Fruit fly (Drosophila melanogaster) whole organism, prepupa: ENCODE data around the gene tup.

Experiments
- Blimp-1 ChIP-seq: fragments of 200-800 bp; sonication (Bioruptor generic); optimal IDR thresholded peaks from 3 replicates; lab custom pipeline; 2017; ENCODE audit warnings: missing biosample characterization, missing genetic modification characterization, mild to moderate bottlenecking, moderate library complexity, missing genetic modification reagents
- CG11762 ChIP-seq: fragments of 200-800 bp; sonication (Bioruptor generic); optimal IDR thresholded peaks from 3 replicates; lab custom pipeline; 2016; ENCODE audit warnings: missing biosample characterization, missing genetic modification characterization; ENCODE audit not compliant: insufficient read depth
- CG11902 ChIP-seq: fragments of 200-800 bp; sonication (Bioruptor generic); optimal IDR thresholded peaks from 3 replicates; lab custom pipeline; 2016; ENCODE audit warnings: missing biosample characterization, missing genetic modification characterization
- CG15336 ChIP-seq: fragments of 200-800 bp; sonication (Bioruptor generic); IDR thresholded peaks from 2 replicates; pipeline ENCODE4 v1.3.6; 2022; ENCODE audit warnings: missing biosample characterization, missing genetic modification characterization
- CG1621 ChIP-seq: fragments of 200-800 bp; sonication (Bioruptor generic); optimal IDR thresholded peaks from 3 replicates; lab custom pipeline; 2018; ENCODE audit warnings: missing biosample characterization, mild to moderate bottlenecking, missing genetic modification characterization
- CG32006 ChIP-seq: fragments of 200-800 bp; sonication (Bioruptor generic); optimal IDR thresholded peaks from 3 replicates; lab custom pipeline; 2017; ENCODE audit warnings: missing biosample characterization, mild to moderate bottlenecking, missing genetic modification characterization
- CG34406 ChIP-seq: fragments of 200-800 bp; sonication (Bioruptor generic); optimal IDR thresholded peaks from 3 replicates; lab custom pipeline; 2016; ENCODE audit warnings: missing biosample characterization, missing genetic modification characterization
- CG3919 ChIP-seq: fragments of 200-800 bp; sonication (Bioruptor generic); optimal IDR thresholded peaks from 3 replicates; lab custom pipeline; 2016; ENCODE audit warnings: missing biosample characterization, missing genetic modification characterization
- CG4318 ChIP-seq: fragments of 200-800 bp; sonication (Bioruptor generic); optimal IDR thresholded peaks from 3 replicates; lab custom pipeline; 2017; ENCODE audit warnings: missing biosample characterization, mild to moderate bottlenecking, missing genetic modification characterization
- CG6276 ChIP-seq: fragments of 200-800 bp; sonication (Bioruptor generic); optimal IDR thresholded peaks from 2 replicates; lab custom pipeline; 2017; ENCODE audit warnings: missing biosample characterization, mild to moderate bottlenecking, missing genetic modification characterization
- CG6792 ChIP-seq: fragments of 200-800 bp; sonication (Bioruptor generic); optimal IDR thresholded peaks from 3 replicates; lab custom pipeline; 2016; ENCODE audit warnings: missing biosample characterization, missing genetic modification characterization
- CG6808 ChIP-seq: fragments of 200-800 bp; sonication (Bioruptor generic); optimal IDR thresholded peaks from 3 replicates; lab custom pipeline; 2017; ENCODE audit warnings: missing biosample characterization, missing genetic modification characterization, mild to moderate bottlenecking, moderate library complexity, missing genetic modification reagents
- CG6854 ChIP-seq: fragments of 200-800 bp; sonication (Bioruptor generic); optimal IDR thresholded peaks from 2 replicates; lab custom pipeline; 2017; ENCODE audit warnings: missing biosample characterization, mild to moderate bottlenecking, missing genetic modification characterization
- CG7368 ChIP-seq: fragments of 200-800 bp; sonication (Bioruptor generic); optimal IDR thresholded peaks from 3 replicates; lab custom pipeline; 2016; ENCODE audit warnings: missing biosample characterization, missing genetic modification characterization
- CG8119 ChIP-seq: fragments of 200-800 bp; sonication (Bioruptor generic); IDR thresholded peaks from 3 replicates; pipeline ENCODE4 v1.3.6; 2022; ENCODE audit warnings: missing biosample characterization, missing genetic modification characterization
- CG8632 ChIP-seq: fragments of 200-800 bp; sonication (Bioruptor generic); optimal IDR thresholded peaks from 3 replicates; lab custom pipeline; 2016; ENCODE audit warnings: missing biosample characterization, missing genetic modification characterization
- CG9139 ChIP-seq: fragments of 200-800 bp; sonication (Bioruptor generic); optimal IDR thresholded peaks from 3 replicates; lab custom pipeline; 2017; ENCODE audit warnings: missing biosample characterization, mild to moderate bottlenecking, missing genetic modification characterization
- Eip75B ChIP-seq: fragments of 200-800 bp; sonication (Bioruptor generic); optimal IDR thresholded peaks from 3 replicates; lab custom pipeline; 2016; ENCODE audit warnings: missing biosample characterization, missing genetic modification characterization
- Eip78C ChIP-seq: fragments of 200-800 bp; sonication (Bioruptor generic); peaks from one replicate; lab custom pipeline; 2016; ENCODE audit warnings: missing biosample characterization, missing genetic modification characterization
- Hr38 ChIP-seq: sonication (Bioruptor generic); optimal IDR thresholded peaks from 2 replicates; lab custom pipeline; 2016; ENCODE audit warnings: missing biosample characterization, missing genetic modification characterization
- Hr39 ChIP-seq: fragments of 200-800 bp; sonication (Bioruptor generic); optimal IDR thresholded peaks from 2 replicates; lab custom pipeline; 2016; ENCODE audit warnings: missing biosample characterization, missing genetic modification characterization
- Hr4 ChIP-seq: fragments of 200-800 bp; sonication (Bioruptor generic); optimal IDR thresholded peaks from 3 replicates; lab custom pipeline; 2016; ENCODE audit warnings: missing biosample characterization, missing genetic modification characterization
- Lpt ChIP-seq: fragments of 200-800 bp; sonication (Bioruptor generic); optimal IDR thresholded peaks from 3 replicates; lab custom pipeline; 2016; ENCODE audit warnings: missing biosample characterization, missing genetic modification characterization
- Met ChIP-seq: fragments of 200-800 bp; sonication (Bioruptor generic); optimal IDR thresholded peaks from 3 replicates; lab custom pipeline; 2016; ENCODE audit warnings: missing biosample characterization, missing genetic modification characterization
- Smox ChIP-seq: fragments of 200-800 bp; sonication (Bioruptor generic); optimal IDR thresholded peaks from 3 replicates; lab custom pipeline; 2016; ENCODE audit warnings: missing biosample characterization, missing genetic modification characterization
- Sox102F ChIP-seq: fragments of 200-800 bp; sonication (Bioruptor generic); optimal IDR thresholded peaks from 2 replicates; lab custom pipeline; 2016; ENCODE audit warnings: missing biosample characterization, mild to moderate bottlenecking, missing genetic modification characterization
- Sox14 ChIP-seq: fragments of 200-800 bp; sonication (Bioruptor generic); optimal IDR thresholded peaks from 3 replicates; lab custom pipeline; 2016; ENCODE audit warnings: missing biosample characterization, missing genetic modification characterization
- achi ChIP-seq: fragments of 200-800 bp; sonication (Bioruptor generic); optimal IDR thresholded peaks from 3 replicates; lab custom pipeline; 2016; ENCODE audit warnings: missing biosample characterization, missing genetic modification characterization
- dac ChIP-seq: fragments of 200-800 bp; sonication (Bioruptor generic); optimal IDR thresholded peaks from 2 replicates; lab custom pipeline; 2017; ENCODE audit warnings: missing biosample characterization, mild to moderate bottlenecking, missing genetic modification characterization
- dsx ChIP-seq: fragments of 200-800 bp; optimal IDR thresholded peaks from 3 replicates; lab custom pipeline; 2019; ENCODE audit warnings: missing biosample characterization, mild to moderate bottlenecking, missing genetic modification characterization, moderate library complexity; ENCODE audit not compliant: poor library complexity, severe bottlenecking
- eg ChIP-seq: fragments of 200-800 bp; sonication (Bioruptor generic); IDR thresholded peaks from 3 replicates; pipeline ENCODE4 v1.3.6; 2022; ENCODE audit warnings: missing biosample characterization, missing genetic modification characterization
- fkh ChIP-seq: fragments of 200-800 bp; sonication (Bioruptor generic); optimal IDR thresholded peaks from 3 replicates; lab custom pipeline; 2017; ENCODE audit warnings: missing biosample characterization, mild to moderate bottlenecking, missing genetic modification characterization, moderate library complexity
- net ChIP-seq: fragments of 200-800 bp; sonication (Bioruptor generic); optimal IDR thresholded peaks from 3 replicates; lab custom pipeline; 2016; ENCODE audit warnings: missing biosample characterization, missing genetic modification characterization
- svp ChIP-seq: fragments of 200-800 bp; sonication (Bioruptor generic); peaks from one replicate; lab custom pipeline; 2016; ENCODE audit warnings: missing biosample characterization, missing genetic modification characterization
- vri ChIP-seq: fragments of 200-800 bp; sonication (Bioruptor generic); optimal IDR thresholded peaks from 3 replicates; lab custom pipeline; 2016; ENCODE audit warnings: missing biosample characterization, mild to moderate bottlenecking, missing genetic modification characterization

tup gene

DNA sequence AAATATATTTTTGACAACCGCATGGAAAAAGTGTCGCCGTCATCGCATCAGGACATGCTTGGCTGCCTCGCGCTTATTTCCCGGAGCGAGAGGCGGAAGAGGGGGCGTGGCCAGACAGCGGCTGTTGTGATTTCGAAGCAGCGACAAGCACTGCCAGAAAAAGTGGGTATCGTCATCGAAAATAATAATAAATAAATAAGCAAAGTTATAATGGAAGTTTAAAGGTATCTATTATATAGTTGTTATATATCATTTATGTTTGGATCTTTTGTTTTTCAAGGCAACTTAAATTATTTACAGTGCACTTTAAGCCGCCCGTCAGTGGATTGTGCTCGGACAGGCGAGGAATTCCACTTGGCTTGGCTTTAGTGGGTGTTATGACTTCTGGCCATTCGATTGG is 8.2 kb upstream of the tup start (continued):
- TF ChIP-seq Blimp-1 (GFP tag; lab: Kevin White, UChicago) (no peak), CG6808 (no peak), Hr4 (GFP tag; lab: Kevin White, UChicago) (no peak), CG3919 (GFP tag; lab: Kevin White, UChicago) (peak; percentile 30), CG11902 (GFP tag; lab: Kevin White, UChicago) (no peak), achi (no peak), CG15336 (GFP tag; lab: Robert Waterston, UW) (no peak), CG34406 (peak; percentile 16), CG8632 (GFP tag; lab: Kevin White, UChicago) (no peak), CG11762 (GFP tag; lab: Kevin White, UChicago) (no peak), Lpt (GFP tag; lab: Kevin White, UChicago) (no peak), Eip78C (peak; percentile 67), dsx (GFP tag; lab: Kevin White, UChicago) (no peak), CG6854 (GFP tag; lab: Kevin White, UChicago) (no peak), CG4318 (no peak), Smox (GFP tag; lab: Kevin White, UChicago) (peak; percentile 22), CG32006 (GFP tag; lab: Kevin White, UChicago) (no peak), Eip75B (no peak), Hr39 (GFP tag; lab: Kevin White, UChicago) (peak; percentile 0), CG6792 (GFP tag; lab: Kevin White, UChicago) (peak; percentile 26), eg (GFP tag; lab: Robert Waterston, UW) (no peak), CG6276 (no peak), net (GFP tag; lab: Kevin White, UChicago) (no peak), svp (GFP tag; lab: Kevin White, UChicago) (peak; percentile 57), CG8119 (GFP tag; lab: Robert Waterston, UW) (no peak)

DNA sequence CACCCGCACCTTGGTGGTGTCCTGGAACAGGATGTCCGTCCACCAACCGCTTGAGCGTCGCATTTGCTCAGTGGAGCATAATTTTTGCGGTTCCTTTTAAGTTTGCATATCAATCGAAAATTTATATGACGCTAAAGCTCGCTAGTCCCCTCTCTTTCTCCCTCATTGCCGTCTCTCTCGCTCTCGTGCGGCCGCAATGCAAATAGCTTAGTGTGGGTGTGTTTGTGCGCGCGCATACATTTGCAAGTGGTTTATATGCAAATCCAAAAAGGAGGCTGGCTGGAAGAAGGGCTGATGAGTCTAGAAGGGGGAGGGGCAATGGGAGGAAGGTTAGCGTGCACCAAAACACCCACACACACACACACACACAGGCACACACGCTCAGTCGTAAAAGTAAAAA is 5.8 kb upstream of the tup start:
- TF ChIP-seq CG6808: no peak
- TF ChIP-seq CG8119 (GFP tag; lab: Robert Waterston, UW): no peak
- TF ChIP-seq Sox14 (GFP tag; lab: Kevin White, UChicago): no peak
- no peak for TF ChIP-seq Hr38 (GFP tag; lab: Kevin White, UChicago)

DNA sequence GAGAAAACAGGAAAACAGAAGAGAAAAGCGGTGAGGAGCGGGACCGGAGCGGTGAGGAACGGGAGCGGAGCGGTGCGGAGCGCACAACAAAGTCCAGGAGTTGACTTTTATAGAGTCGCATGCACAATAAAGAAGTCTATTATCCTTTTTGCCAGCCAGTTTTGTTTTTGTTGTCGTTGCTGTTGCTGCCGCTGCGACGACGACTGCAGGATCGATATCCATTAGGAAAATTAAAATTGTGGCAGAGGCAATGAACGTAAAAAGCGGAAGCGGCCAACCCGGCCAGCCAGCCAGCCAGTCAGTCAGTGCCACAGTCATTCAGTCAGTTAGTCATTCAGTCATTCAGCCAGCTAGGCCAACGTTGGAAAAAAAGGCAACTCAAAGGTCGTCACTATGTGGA is 3.7 kb upstream of the tup start:
- TF ChIP-seq Lpt (GFP tag; lab: Kevin White, UChicago) (no peak), CG1621 (tag; lab: Kevin White, UChicago) (no peak), CG9139 (GFP tag; lab: Kevin White, UChicago) (no peak), Sox102F (no peak), CG11902 (GFP tag; lab: Kevin White, UChicago) (no peak), vri (GFP tag; lab: Kevin White, UChicago) (no peak), dac (GFP tag; lab: Kevin White, UChicago) (no peak), CG7368 (no peak), Met (GFP tag; lab: Kevin White, UChicago) (no peak), CG6854 (GFP tag; lab: Kevin White, UChicago) (no peak)

DNA sequence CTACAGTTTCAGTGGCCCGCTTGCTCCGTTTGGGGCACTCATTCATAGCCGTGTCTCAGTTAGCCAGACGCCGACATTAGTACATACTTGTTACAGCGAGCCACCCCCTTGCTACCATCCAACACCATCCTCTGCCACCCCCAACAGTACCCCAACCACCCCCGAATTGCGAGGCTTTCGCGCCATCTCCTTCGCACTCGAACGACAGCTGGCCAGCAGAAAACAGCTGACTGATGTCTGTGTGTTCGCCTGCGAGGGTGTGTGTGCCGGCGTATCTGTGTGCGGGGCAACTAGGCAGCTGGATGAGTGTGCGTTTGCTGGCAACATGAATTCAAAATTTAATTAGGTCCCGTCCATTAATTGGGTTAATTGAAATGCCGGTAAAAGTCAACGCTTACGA is 1.7 kb upstream of the tup start:
- no peak for TF ChIP-seq Eip75B
- TF ChIP-seq, all 60 proteins: peak for 0

DNA sequence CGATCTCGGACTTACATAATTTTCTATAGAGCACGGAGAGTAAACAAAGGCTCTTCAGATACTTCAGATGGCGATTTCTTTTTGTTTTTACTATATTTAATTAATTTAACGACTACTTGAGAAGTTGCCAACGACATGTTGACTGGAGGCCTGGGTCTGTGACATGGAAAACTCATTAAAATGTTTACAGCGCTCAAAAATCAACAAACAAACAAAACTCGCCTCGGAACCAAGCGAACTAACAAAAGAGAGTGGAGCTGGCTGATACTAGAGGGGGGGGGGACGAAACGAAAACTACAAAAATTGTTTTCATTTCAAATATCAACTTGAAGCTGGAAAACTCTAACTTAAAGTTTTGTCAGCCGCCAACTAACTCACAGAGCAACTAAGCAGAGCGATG is 2.6 kb downstream of the tup start:
- TF ChIP-seq dsx (GFP tag; lab: Kevin White, UChicago): no peak
- TF ChIP-seq fkh (GFP tag; lab: Kevin White, UChicago): peak; percentile 84
